Worm (Caenorhabditis elegans) whole organism, L3 larva: ENCODE results near the gene C18D11.3.

Experiments used
- elt-1 ChIP-seq: fragments of 150-350 bp; optimal IDR thresholded peaks from 2 replicates; lab custom pipeline; 2014; ENCODE audit warnings: missing biosample characterization, missing genetic modification characterization
- lin-15B ChIP-seq: fragments of 150-350 bp; optimal IDR thresholded peaks from 2 replicates; lab custom pipeline; 2014; ENCODE audit warnings: missing biosample characterization, missing genetic modification characterization
- unc-62 ChIP-seq: fragments of 150-350 bp; sonication (generic microtip); optimal IDR thresholded peaks from 4 replicates; lab custom pipeline; 2014; ENCODE audit warnings: missing biosample characterization, missing genetic modification reagents, missing genetic modification characterization

ce11 chrIII:11781800-11782199 is 41.4 kb upstream of the C18D11.3 start, which contains the start of gene srd-74:
- TF ChIP-seq elt-1: no peak
- TF ChIP-seq unc-62: no peak
- no peak for TF ChIP-seq lin-15B
